Fruit fly (Drosophila melanogaster) S2 (cell line): ENCODE data around the gene CG17959.

Experiments used
- CG8478 ChIP-seq: fragments of >200 bp; optimal IDR thresholded peaks from 2 replicates; lab custom pipeline; 2018
- CTCF ChIP-seq, 2 experiments: fragments of >200 bp; optimal IDR thresholded peaks; 2 replicates each; lab custom pipeline; 2018

- TF ChIP-seq CG8478 (lab: Kevin White, UChicago) (no peak), CTCF (optimal IDR thresholded peaks at IDR 0.05; lab: Kevin White, UChicago) (no peak)
Observed at dm6 chrX:2943086-2943485, 3.8 kb upstream of the CG17959 start, which contains the start of gene CG14422.
